Worm (Caenorhabditis elegans) whole organism, L2 larva: Measurements from ENCODE around the gene Y7A5A.13.

ENCODE experiments used
- C34F6.9 ChIP-seq: fragments of 150-350 bp; optimal IDR thresholded peaks from 2 replicates; lab custom pipeline; 2014; ENCODE audit warnings: missing biosample characterization, missing genetic modification characterization
- F13H6.1 ChIP-seq: sonication (generic microtip); optimal IDR thresholded peaks from 2 replicates; lab custom pipeline; 2016; ENCODE audit warnings: missing genetic modification characterization, missing compliant biosample characterization
- R02D3.7 ChIP-seq: fragments of 150-350 bp; optimal IDR thresholded peaks from 2 replicates; lab custom pipeline; 2014; ENCODE audit warnings: missing biosample characterization, missing genetic modification characterization
- Y55F3AM.14 ChIP-seq: fragments of 200-800 bp; sonication (Bioruptor generic); optimal IDR thresholded peaks from 2 replicates; lab custom pipeline; 2018; ENCODE audit warnings: mild to moderate bottlenecking, missing genetic modification characterization, missing compliant biosample characterization
- ZK546.5 ChIP-seq: sonication (generic microtip); optimal IDR thresholded peaks from 2 replicates; lab custom pipeline; 2017; ENCODE audit warnings: missing biosample characterization, missing genetic modification characterization
- alr-1 ChIP-seq: fragments of 150-350 bp; optimal IDR thresholded peaks from 2 replicates; lab custom pipeline; 2014; ENCODE audit warnings: missing biosample characterization, missing genetic modification characterization
- aly-2 ChIP-seq: fragments of 150-350 bp; optimal IDR thresholded peaks from 2 replicates; lab custom pipeline; 2014; ENCODE audit warnings: missing biosample characterization, missing genetic modification characterization
- ama-1 ChIP-seq: fragments of 150-350 bp; optimal IDR thresholded peaks from 2 replicates; lab custom pipeline; 2018; ENCODE audit warnings: inconsistent platforms
- blmp-1 ChIP-seq: sonication (generic microtip); optimal IDR thresholded peaks from 2 replicates; lab custom pipeline; 2017; ENCODE audit warnings: missing genetic modification characterization, mild to moderate bottlenecking, missing compliant biosample characterization, antibody characterized with exemption, moderate library complexity; ENCODE audit not compliant: insufficient read depth
- ceh-16 ChIP-seq: fragments of 150-350 bp; optimal IDR thresholded peaks from 2 replicates; lab custom pipeline; 2014; ENCODE audit warnings: missing biosample characterization, missing genetic modification characterization
- ceh-82 ChIP-seq: fragments of 150-350 bp; optimal IDR thresholded peaks from 2 replicates; lab custom pipeline; 2014; ENCODE audit warnings: missing biosample characterization, missing genetic modification characterization
- crh-2 ChIP-seq: sonication (generic microtip); optimal IDR thresholded peaks from 2 replicates; lab custom pipeline; 2017; ENCODE audit warnings: missing biosample characterization, missing genetic modification characterization
- dmd-4 ChIP-seq: sonication (generic microtip); optimal IDR thresholded peaks from 2 replicates; lab custom pipeline; 2017; ENCODE audit warnings: missing biosample characterization, missing genetic modification characterization
- egl-27 ChIP-seq: sonication (generic microtip); optimal IDR thresholded peaks from 3 replicates; lab custom pipeline; 2017; ENCODE audit warnings: missing biosample characterization, missing genetic modification reagents, missing genetic modification characterization
- elt-1 ChIP-seq: fragments of 150-350 bp; optimal IDR thresholded peaks from 2 replicates; lab custom pipeline; 2014; ENCODE audit warnings: missing biosample characterization, missing genetic modification characterization
- elt-3 ChIP-seq: sonication (generic microtip); optimal IDR thresholded peaks from 2 replicates; lab custom pipeline; 2017; ENCODE audit warnings: missing biosample characterization, missing genetic modification characterization
- fos-1 ChIP-seq: fragments of 150-350 bp; optimal IDR thresholded peaks from 2 replicates; lab custom pipeline; 2014; ENCODE audit warnings: missing biosample characterization, missing genetic modification characterization
- gmeb-1 ChIP-seq: fragments of 150-350 bp; optimal IDR thresholded peaks from 2 replicates; lab custom pipeline; 2014; ENCODE audit warnings: missing biosample characterization, missing genetic modification characterization
- lin-11 ChIP-seq: fragments of 150-350 bp; sonication (generic microtip); optimal IDR thresholded peaks from 2 replicates; lab custom pipeline; 2014; ENCODE audit warnings: missing biosample characterization, missing genetic modification characterization, inconsistent platforms, mixed read lengths
- lin-13 ChIP-seq: fragments of 150-350 bp; optimal IDR thresholded peaks from 2 replicates; lab custom pipeline; 2014; ENCODE audit warnings: missing biosample characterization, missing genetic modification reagents, missing genetic modification characterization
- lin-39 ChIP-seq: fragments of 150-350 bp; optimal IDR thresholded peaks from 2 replicates; lab custom pipeline; 2014; ENCODE audit warnings: missing biosample characterization, missing genetic modification reagents, missing genetic modification characterization
- lsy-2 ChIP-seq, 2 experiments: fragments of 150-350 bp in 1 of 2; sonication (generic microtip) in 1 of 2; optimal IDR thresholded peaks; 2 replicates each; lab custom pipeline; 2014 to 2017; ENCODE audit warnings: missing biosample characterization in 2 of 2, missing genetic modification characterization in 2 of 2
- mab-5 ChIP-seq: fragments of 150-350 bp; optimal IDR thresholded peaks from 2 replicates; lab custom pipeline; 2014; ENCODE audit warnings: missing biosample characterization, missing genetic modification characterization
- mbf-1 ChIP-seq: sonication (generic microtip); optimal IDR thresholded peaks from 2 replicates; lab custom pipeline; 2017; ENCODE audit warnings: missing biosample characterization, missing genetic modification characterization
- mdl-1 ChIP-seq, 2 experiments: fragments of 150-350 bp in 1 of 2; sonication (generic microtip) in 1 of 2; optimal IDR thresholded peaks; 2 replicates each; lab custom pipeline; 2017; ENCODE audit warnings: missing biosample characterization in 2 of 2, missing genetic modification characterization in 2 of 2
- nhr-10 ChIP-seq: sonication (generic microtip); optimal IDR thresholded peaks from 2 replicates; lab custom pipeline; 2017; ENCODE audit warnings: missing biosample characterization, missing genetic modification characterization
- nhr-11 ChIP-seq: fragments of 150-350 bp; optimal IDR thresholded peaks from 2 replicates; lab custom pipeline; 2014; ENCODE audit warnings: missing biosample characterization, missing genetic modification characterization
- nhr-12 ChIP-seq: fragments of 150-350 bp; optimal IDR thresholded peaks from 2 replicates; lab custom pipeline; 2014; ENCODE audit warnings: missing biosample characterization, missing genetic modification characterization
- nhr-129 ChIP-seq: fragments of 150-350 bp; optimal IDR thresholded peaks from 2 replicates; lab custom pipeline; 2014; ENCODE audit warnings: missing biosample characterization, missing genetic modification characterization
- nhr-21 ChIP-seq: fragments of 150-350 bp; optimal IDR thresholded peaks from 2 replicates; lab custom pipeline; 2014; ENCODE audit warnings: missing biosample characterization, missing genetic modification characterization
- nhr-23 ChIP-seq: fragments of 150-350 bp; optimal IDR thresholded peaks from 2 replicates; lab custom pipeline; 2014; ENCODE audit warnings: missing biosample characterization, missing genetic modification reagents, missing genetic modification characterization
- nhr-237 ChIP-seq: fragments of 150-350 bp; optimal IDR thresholded peaks from 2 replicates; lab custom pipeline; 2014; ENCODE audit warnings: missing biosample characterization, missing genetic modification characterization
- nhr-25 ChIP-seq: fragments of 150-350 bp; sonication (generic microtip); optimal IDR thresholded peaks from 3 replicates; lab custom pipeline; 2014; ENCODE audit warnings: missing biosample characterization, missing genetic modification characterization
- nhr-6 ChIP-seq: fragments of 150-350 bp; optimal IDR thresholded peaks from 2 replicates; lab custom pipeline; 2014; ENCODE audit warnings: missing biosample characterization, missing genetic modification characterization
- nhr-77 ChIP-seq: fragments of 150-350 bp; optimal IDR thresholded peaks from 2 replicates; lab custom pipeline; 2014; ENCODE audit warnings: missing biosample characterization, missing genetic modification characterization
- peb-1 ChIP-seq: fragments of 150-350 bp; optimal IDR thresholded peaks from 2 replicates; lab custom pipeline; 2014; ENCODE audit warnings: missing biosample characterization, missing genetic modification characterization
- sem-4 ChIP-seq: fragments of 150-350 bp; optimal IDR thresholded peaks from 2 replicates; lab custom pipeline; 2014; ENCODE audit warnings: missing biosample characterization, missing genetic modification reagents, missing genetic modification characterization
- skn-1 ChIP-seq: sonication (generic microtip); optimal IDR thresholded peaks from 2 replicates; lab custom pipeline; 2017; ENCODE audit warnings: missing biosample characterization, missing genetic modification characterization
- sma-3 ChIP-seq: sonication (generic microtip); optimal IDR thresholded peaks from 2 replicates; lab custom pipeline; 2016; ENCODE audit warnings: missing genetic modification reagents, missing genetic modification characterization, missing compliant biosample characterization
- sma-9 ChIP-seq, 2 experiments: fragments of 150-350 bp in 1 of 2; sonication (generic microtip) in 1 of 2; optimal IDR thresholded peaks; 2 replicates each; lab custom pipeline; 2014 to 2016; ENCODE audit warnings: missing genetic modification characterization in 2 of 2, mild to moderate bottlenecking in 1 of 2, missing biosample characterization in 1 of 2, missing compliant biosample characterization in 1 of 2, missing genetic modification reagents in 1 of 2, moderate library complexity in 1 of 2
- snpc-4 ChIP-seq: fragments of 150-350 bp; optimal IDR thresholded peaks from 2 replicates; lab custom pipeline; 2014; ENCODE audit warnings: missing biosample characterization, missing genetic modification characterization
- unc-39 ChIP-seq: fragments of 150-350 bp; optimal IDR thresholded peaks from 2 replicates; lab custom pipeline; 2014; ENCODE audit warnings: missing biosample characterization, missing genetic modification characterization
- unc-55 ChIP-seq: fragments of 150-350 bp; sonication (generic microtip); optimal IDR thresholded peaks from 3 replicates; lab custom pipeline; 2014; ENCODE audit warnings: missing biosample characterization, missing genetic modification reagents, missing genetic modification characterization
- unc-62 ChIP-seq: fragments of 150-350 bp; optimal IDR thresholded peaks from 2 replicates; lab custom pipeline; 2014; ENCODE audit warnings: missing biosample characterization, missing genetic modification reagents, missing genetic modification characterization
- zag-1 ChIP-seq: fragments of 150-350 bp; optimal IDR thresholded peaks from 2 replicates; lab custom pipeline; 2014; ENCODE audit warnings: missing biosample characterization, missing genetic modification characterization
- ztf-1 ChIP-seq: fragments of 200-800 bp; sonication (Bioruptor generic); conservative IDR thresholded peaks from 2 replicates; pipeline ENCODE4 v1.3.6; 2022; ENCODE audit warnings: missing genetic modification characterization, missing compliant biosample characterization
- ztf-11 ChIP-seq: sonication (generic microtip); optimal IDR thresholded peaks from 2 replicates; lab custom pipeline; 2017; ENCODE audit warnings: missing biosample characterization, missing genetic modification characterization
- ztf-4 ChIP-seq: fragments of 150-350 bp; optimal IDR thresholded peaks from 2 replicates; lab custom pipeline; 2014; ENCODE audit warnings: missing biosample characterization, missing genetic modification characterization

Y7A5A.13 gene

ce11 chrX:15779503-15779902 lies 5.8 kb downstream of the Y7A5A.13 start:
- no peak for TF ChIP-seq ceh-82 (tag; lab: Kevin White, UChicago)
- peak; percentile 23 for TF ChIP-seq lin-13 (GFP tag; lab: Kevin White, UChicago)
- TF ChIP-seq elt-1 (tag; lab: Kevin White, UChicago) = no peak
- TF ChIP-seq snpc-4 (tag; lab: Kevin White, UChicago) = peak; percentile 20
- TF ChIP-seq gmeb-1 (tag; lab: Kevin White, UChicago) = peak; percentile 25
- TF ChIP-seq nhr-10 (tag; lab: Kevin White, UChicago) = no peak
- no peak for TF ChIP-seq alr-1 (tag; lab: Kevin White, UChicago)
- no peak for TF ChIP-seq egl-27 (tag; lab: Kevin White, UChicago)
- TF ChIP-seq F13H6.1 = peak; percentile 40
- no peak for TF ChIP-seq skn-1 (tag; lab: Kevin White, UChicago)
- TF ChIP-seq unc-55 (GFP tag; lab: Kevin White, UChicago) = no peak
- TF ChIP-seq ztf-1 = no peak
- no peak for TF ChIP-seq mbf-1 (tag; lab: Kevin White, UChicago)
- TF ChIP-seq R02D3.7 (tag; lab: Kevin White, UChicago) = no peak
- no peak for TF ChIP-seq ztf-4 (tag; lab: Kevin White, UChicago)
- TF ChIP-seq nhr-12 (tag; lab: Kevin White, UChicago) = no peak
- TF ChIP-seq lsy-2 (tag; optimal IDR thresholded peaks at IDR 0.05; lab: Kevin White, UChicago) = peak in 1 of 2 experiments; percentile 86
- TF ChIP-seq nhr-129 (tag; lab: Kevin White, UChicago) = peak; percentile 75
- TF ChIP-seq lin-39 = no peak
- no peak for TF ChIP-seq nhr-23 (tag; lab: Kevin White, UChicago)
- TF ChIP-seq aly-2 (tag; lab: Kevin White, UChicago) = no peak
- no peak for TF ChIP-seq blmp-1 (tag; lab: Kevin White, UChicago)
- no peak for TF ChIP-seq ceh-16 (tag; lab: Kevin White, UChicago)
- TF ChIP-seq sem-4 (tag; lab: Kevin White, UChicago) = no peak
- TF ChIP-seq C34F6.9 (tag; lab: Kevin White, UChicago) = peak; percentile 15
- TF ChIP-seq crh-2 (tag; lab: Kevin White, UChicago) = peak; percentile 95
- TF ChIP-seq elt-3 = no peak
- no peak for TF ChIP-seq ZK546.5 (tag; lab: Kevin White, UChicago)
- TF ChIP-seq unc-39 = no peak
- TF ChIP-seq unc-62 = no peak
- no peak for TF ChIP-seq ztf-11
- TF ChIP-seq nhr-21 (tag; lab: Kevin White, UChicago) = peak; percentile 11
- no peak for TF ChIP-seq nhr-25 (tag; lab: Kevin White, UChicago)
- TF ChIP-seq nhr-77 (tag; lab: Kevin White, UChicago) = no peak
- TF ChIP-seq mab-5 = no peak
- no peak for TF ChIP-seq Y55F3AM.14 (GFP tag; lab: Kevin White, UChicago)
- TF ChIP-seq dmd-4 = no peak
- TF ChIP-seq nhr-6 (tag; lab: Kevin White, UChicago) = peak; percentile 27
- peak; percentile 28 for TF ChIP-seq sma-9 (GFP tag; optimal IDR thresholded peaks at IDR 0.05; lab: Kevin White, UChicago)
- TF ChIP-seq sma-9 (tag; optimal IDR thresholded peaks at IDR 0.05; lab: Kevin White, UChicago) = no peak
- TF ChIP-seq zag-1 (tag; lab: Kevin White, UChicago) = no peak
- no peak for TF ChIP-seq sma-3
- no peak for TF ChIP-seq peb-1 (tag; lab: Kevin White, UChicago)
- TF ChIP-seq fos-1 = peak; percentile 74
- no peak for TF ChIP-seq lin-11 (tag; lab: Kevin White, UChicago)
- no peak for TF ChIP-seq nhr-11 (tag; lab: Kevin White, UChicago)
- TF ChIP-seq ama-1 (lab: Kevin White, UChicago) = no peak
- TF ChIP-seq mdl-1 (tag; optimal IDR thresholded peaks at IDR 0.05; lab: Kevin White, UChicago) = no peak
- TF ChIP-seq nhr-237 (tag; lab: Kevin White, UChicago) = no peak
